Worm (Caenorhabditis elegans) whole organism, early embryonic: ENCODE data around the gene R151.10.

Experiments used
- B0310.2 ChIP-seq: sonication (generic microtip); optimal IDR thresholded peaks from 2 replicates; lab custom pipeline; 2016; ENCODE audit warnings: mild to moderate bottlenecking, missing genetic modification characterization, missing compliant biosample characterization
- F13C5.2 ChIP-seq: sonication (generic microtip); optimal IDR thresholded peaks from 2 replicates; lab custom pipeline; 2017; ENCODE audit warnings: mild to moderate bottlenecking, missing genetic modification characterization, inconsistent platforms, missing compliant biosample characterization
- aly-1 ChIP-seq: sonication (generic microtip); optimal IDR thresholded peaks from 2 replicates; lab custom pipeline; 2016; ENCODE audit warnings: missing genetic modification characterization, missing compliant biosample characterization
- ama-1 ChIP-seq: fragments of 150-350 bp; optimal IDR thresholded peaks from 2 replicates; lab custom pipeline; 2014
- ceh-13 ChIP-seq: fragments of 200-800 bp; sonication (Bioruptor generic); optimal IDR thresholded peaks from 2 replicates; lab custom pipeline; 2018; ENCODE audit warnings: mild to moderate bottlenecking, missing genetic modification characterization, missing compliant biosample characterization
- ceh-36 ChIP-seq: sonication (generic microtip); optimal IDR thresholded peaks from 2 replicates; lab custom pipeline; 2016; ENCODE audit warnings: missing genetic modification characterization, inconsistent platforms, missing compliant biosample characterization
- flt-1 ChIP-seq: fragments of 200-800 bp; sonication (Bioruptor generic); IDR thresholded peaks from 2 replicates; pipeline ENCODE4 v1.3.6; 2022; ENCODE audit warnings: missing genetic modification characterization, missing compliant biosample characterization
- hmbx-1 ChIP-seq: sonication (generic microtip); optimal IDR thresholded peaks from 2 replicates; lab custom pipeline; 2016; ENCODE audit warnings: mild to moderate bottlenecking, missing genetic modification characterization, missing compliant biosample characterization
- hmg-4 ChIP-seq: fragments of 200-800 bp; sonication (Bioruptor generic); optimal IDR thresholded peaks from 2 replicates; lab custom pipeline; 2018; ENCODE audit warnings: mild to moderate bottlenecking, missing genetic modification characterization, missing compliant biosample characterization
- hnd-1 ChIP-seq: sonication (generic microtip); optimal IDR thresholded peaks from 2 replicates; lab custom pipeline; 2016; ENCODE audit warnings: missing genetic modification characterization, missing compliant biosample characterization
- pes-1 ChIP-seq: fragments of 200-800 bp; sonication (Bioruptor generic); IDR thresholded peaks from 2 replicates; pipeline ENCODE4 v1.3.6; 2022; ENCODE audit warnings: missing genetic modification reagents, missing genetic modification characterization, missing compliant biosample characterization
- scrt-1 ChIP-seq: fragments of 200-800 bp; sonication (Bioruptor generic); IDR thresholded peaks from 2 replicates; pipeline ENCODE4 v1.3.6; 2022; ENCODE audit warnings: missing genetic modification characterization, missing compliant biosample characterization
- sea-1 ChIP-seq: fragments of 200-800 bp; sonication (Bioruptor generic); conservative IDR thresholded peaks from 2 replicates; pipeline ENCODE4 v1.3.6; 2022; ENCODE audit warnings: missing genetic modification characterization, missing compliant biosample characterization
- tbx-37 ChIP-seq: fragments of 200-800 bp; sonication (Bioruptor generic); conservative IDR thresholded peaks from 2 replicates; pipeline ENCODE4 v1.3.6; 2022; ENCODE audit warnings: missing genetic modification reagents, missing genetic modification characterization, missing compliant biosample characterization

DNA sequence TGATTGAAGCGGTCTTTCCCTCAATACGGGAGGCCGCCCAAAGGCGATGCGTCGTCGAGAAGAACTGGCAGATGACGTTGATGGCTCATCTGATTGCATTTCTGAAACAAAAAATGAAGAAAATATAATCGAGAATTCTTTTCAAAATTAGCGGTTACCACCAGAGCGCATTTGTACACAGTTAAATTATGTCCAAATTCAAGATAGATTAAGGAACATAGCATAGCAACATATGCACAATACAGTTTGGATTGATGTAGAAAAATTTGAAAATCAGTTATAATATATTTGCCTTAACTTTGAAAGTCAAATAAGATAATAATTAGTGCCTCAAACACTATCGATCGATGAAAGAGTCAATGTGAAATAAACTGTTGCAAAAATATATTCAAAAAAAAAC, 1.1 kb downstream of the R151.10 start, which contains the start of gene R151.8:
- no peak for TF ChIP-seq hmbx-1
- TF ChIP-seq aly-1, result no peak
- TF ChIP-seq sea-1 (GFP tag; lab: Robert Waterston, UW), result no peak
- TF ChIP-seq pes-1 (GFP tag; lab: Robert Waterston, UW), result no peak
- TF ChIP-seq tbx-37 (GFP tag; lab: Robert Waterston, UW), result no peak
- TF ChIP-seq ama-1 (lab: Kevin White, UChicago), result no peak
- no peak for TF ChIP-seq hmg-4 (GFP tag; lab: Kevin White, UChicago)
- no peak for TF ChIP-seq flt-1 (GFP tag; lab: Robert Waterston, UW)
- TF ChIP-seq ceh-36 (tag; lab: Kevin White, UChicago), result no peak
- no peak for TF ChIP-seq hnd-1 (tag; lab: Kevin White, UChicago)
- no peak for TF ChIP-seq ceh-13 (GFP tag; lab: Kevin White, UChicago)
- TF ChIP-seq B0310.2 (tag; lab: Kevin White, UChicago), result no peak
- no peak for TF ChIP-seq F13C5.2 (tag; lab: Kevin White, UChicago)
- no peak for TF ChIP-seq scrt-1 (GFP tag; lab: Robert Waterston, UW)
